Fruit fly (Drosophila melanogaster) whole organism, pupa: Measurements from ENCODE around the gene tin.

Experiments
- CG10348 ChIP-seq: fragments of 200-800 bp; sonication (Bioruptor generic); IDR thresholded peaks from 2 replicates; pipeline ENCODE4 v1.3.6; 2022; ENCODE audit warnings: missing biosample characterization, missing genetic modification characterization
- CG12605 ChIP-seq: fragments of 200-800 bp; sonication (Bioruptor generic); IDR thresholded peaks from 2 replicates; pipeline ENCODE4 v1.3.6; 2022; ENCODE audit warnings: missing biosample characterization, missing genetic modification characterization
- CG13204 ChIP-seq: fragments of 200-800 bp; sonication (Bioruptor generic); optimal IDR thresholded peaks from 2 replicates; lab custom pipeline; 2018; ENCODE audit warnings: missing biosample characterization, mild to moderate bottlenecking, missing genetic modification characterization, moderate library complexity
- CG14655 ChIP-seq: fragments of 200-800 bp; sonication (Bioruptor generic); optimal IDR thresholded peaks from 3 replicates; lab custom pipeline; 2017; ENCODE audit warnings: mild to moderate bottlenecking, missing biosample characterization, missing genetic modification reagents, missing genetic modification characterization
- CG15710 ChIP-seq: fragments of 200-800 bp; sonication (Bioruptor generic); optimal IDR thresholded peaks from 2 replicates; lab custom pipeline; 2018; ENCODE audit warnings: missing biosample characterization, mild to moderate bottlenecking, missing genetic modification characterization, moderate library complexity
- CG17806 ChIP-seq: fragments of 200-800 bp; sonication (Bioruptor generic); optimal IDR thresholded peaks from 2 replicates; lab custom pipeline; 2018; ENCODE audit warnings: missing biosample characterization, mild to moderate bottlenecking, missing genetic modification characterization, moderate library complexity
- CG32121 ChIP-seq: fragments of 200-800 bp; sonication (Bioruptor generic); IDR thresholded peaks from 2 replicates; pipeline ENCODE4 v1.3.6; 2022; ENCODE audit warnings: missing biosample characterization, missing genetic modification characterization
- CG34367 ChIP-seq: fragments of 200-800 bp; sonication (Bioruptor generic); optimal IDR thresholded peaks from 2 replicates; lab custom pipeline; 2018; ENCODE audit warnings: missing biosample characterization, mild to moderate bottlenecking, missing genetic modification characterization
- CG4496 ChIP-seq: fragments of 200-800 bp; sonication (Bioruptor generic); IDR thresholded peaks from 3 replicates; pipeline ENCODE4 v1.3.6; 2022; ENCODE audit warnings: missing biosample characterization, missing genetic modification characterization
- CG8159 ChIP-seq: fragments of 200-800 bp; sonication (Bioruptor generic); optimal IDR thresholded peaks from 3 replicates; lab custom pipeline; 2018; ENCODE audit warnings: missing biosample characterization, mild to moderate bottlenecking, missing genetic modification characterization, moderate library complexity
- CG8301 ChIP-seq: fragments of 200-800 bp; sonication (Bioruptor generic); optimal IDR thresholded peaks from 2 replicates; lab custom pipeline; 2018; ENCODE audit warnings: missing biosample characterization, mild to moderate bottlenecking, missing genetic modification characterization
- CG9948 ChIP-seq: fragments of 200-800 bp; sonication (Bioruptor generic); optimal IDR thresholded peaks from 2 replicates; lab custom pipeline; 2018; ENCODE audit warnings: missing biosample characterization, mild to moderate bottlenecking, missing genetic modification characterization, moderate library complexity
- D1 ChIP-seq: fragments of 200-800 bp; sonication (Bioruptor generic); optimal IDR thresholded peaks from 2 replicates; lab custom pipeline; 2018; ENCODE audit warnings: missing biosample characterization, mild to moderate bottlenecking, missing genetic modification characterization, moderate library complexity
- EcR ChIP-seq: fragments of 200-800 bp; sonication (Bioruptor generic); optimal IDR thresholded peaks from 3 replicates; lab custom pipeline; 2019; ENCODE audit warnings: missing biosample characterization, missing genetic modification characterization, mild to moderate bottlenecking, moderate library complexity, missing genetic modification reagents
- Ets98B ChIP-seq: fragments of 200-800 bp; sonication (Bioruptor generic); IDR thresholded peaks from 2 replicates; pipeline ENCODE4 v1.3.6; 2022; ENCODE audit warnings: missing biosample characterization, missing genetic modification characterization
- Pif1A ChIP-seq: fragments of 200-800 bp; sonication (Bioruptor generic); optimal IDR thresholded peaks from 3 replicates; lab custom pipeline; 2016; ENCODE audit warnings: missing biosample characterization, missing genetic modification characterization
- Pif1B ChIP-seq: fragments of 200-800 bp; sonication (Bioruptor generic); optimal IDR thresholded peaks from 3 replicates; lab custom pipeline; 2016; ENCODE audit warnings: missing biosample characterization, missing genetic modification characterization
- Snoo ChIP-seq: fragments of 200-800 bp; sonication (Bioruptor generic); optimal IDR thresholded peaks from 3 replicates; lab custom pipeline; 2017; ENCODE audit warnings: missing biosample characterization, mild to moderate bottlenecking, missing genetic modification characterization, inconsistent platforms
- fd96Ca ChIP-seq: fragments of 200-800 bp; sonication (Bioruptor generic); IDR thresholded peaks from 3 replicates; pipeline ENCODE4 v1.3.6; 2022; ENCODE audit warnings: missing biosample characterization, missing genetic modification characterization
- gl ChIP-seq: fragments of 200-800 bp; sonication (Bioruptor generic); optimal IDR thresholded peaks from 2 replicates; lab custom pipeline; 2018; ENCODE audit warnings: missing biosample characterization, mild to moderate bottlenecking, missing genetic modification characterization
- rn ChIP-seq: fragments of 200-800 bp; sonication (Bioruptor generic); IDR thresholded peaks from 2 replicates; pipeline ENCODE4 v1.3.6; 2022; ENCODE audit warnings: missing biosample characterization, missing genetic modification characterization

Gene tin

DNA sequence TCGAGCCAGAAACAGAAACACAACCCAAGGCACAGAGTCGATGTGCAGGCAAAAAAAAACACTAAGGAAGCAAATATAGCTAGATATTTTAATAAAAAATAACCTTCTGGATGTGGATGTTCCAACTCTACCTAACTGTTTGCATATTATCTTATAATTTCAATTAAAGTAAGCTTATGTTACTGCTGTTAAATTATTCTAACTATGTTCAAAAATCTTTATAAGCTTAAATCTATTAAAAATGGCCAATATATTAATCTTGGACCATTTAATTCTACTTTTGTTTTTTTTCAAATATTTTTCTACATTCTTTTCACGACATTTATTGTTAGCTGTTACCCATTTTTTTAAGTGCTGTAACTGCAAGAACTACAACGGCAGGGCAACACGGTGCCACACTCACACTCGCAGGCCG, 39.8 kb upstream of the tin start:
- peak; percentile 70 for TF ChIP-seq CG9948 (tag; lab: Kevin White, UChicago)
- peak; percentile 23 for TF ChIP-seq CG34367 (tag; lab: Kevin White, UChicago)
- peak; percentile 56 for TF ChIP-seq CG17806 (tag; lab: Kevin White, UChicago)
- no peak for TF ChIP-seq CG10348
- no peak for TF ChIP-seq gl (tag; lab: Kevin White, UChicago)
- TF ChIP-seq CG8301 (tag; lab: Kevin White, UChicago): peak; percentile 10
- TF ChIP-seq CG15710: peak; percentile 59
- peak; percentile 0 for TF ChIP-seq Pif1B (GFP tag; lab: Kevin White, UChicago)
- TF ChIP-seq Ets98B (GFP tag; lab: Robert Waterston, UW): no peak
- TF ChIP-seq CG14655 (GFP tag; lab: Kevin White, UChicago): peak; percentile 57
- TF ChIP-seq CG12605: no peak
- no peak for TF ChIP-seq CG4496 (GFP tag; lab: Robert Waterston, UW)
- TF ChIP-seq Snoo (tag; lab: Kevin White, UChicago): peak; percentile 54
- TF ChIP-seq D1 (tag; lab: Kevin White, UChicago): no peak
- no peak for TF ChIP-seq CG32121 (GFP tag; lab: Robert Waterston, UW)
- no peak for TF ChIP-seq rn (GFP tag; lab: Robert Waterston, UW)
- TF ChIP-seq CG13204 (GFP tag; lab: Kevin White, UChicago): no peak
- TF ChIP-seq Pif1A (GFP tag; lab: Kevin White, UChicago): peak; percentile 21
- peak; percentile 79 for TF ChIP-seq CG8159 (tag; lab: Kevin White, UChicago)
- TF ChIP-seq fd96Ca (GFP tag; lab: Robert Waterston, UW): no peak
- TF ChIP-seq EcR: no peak

DNA sequence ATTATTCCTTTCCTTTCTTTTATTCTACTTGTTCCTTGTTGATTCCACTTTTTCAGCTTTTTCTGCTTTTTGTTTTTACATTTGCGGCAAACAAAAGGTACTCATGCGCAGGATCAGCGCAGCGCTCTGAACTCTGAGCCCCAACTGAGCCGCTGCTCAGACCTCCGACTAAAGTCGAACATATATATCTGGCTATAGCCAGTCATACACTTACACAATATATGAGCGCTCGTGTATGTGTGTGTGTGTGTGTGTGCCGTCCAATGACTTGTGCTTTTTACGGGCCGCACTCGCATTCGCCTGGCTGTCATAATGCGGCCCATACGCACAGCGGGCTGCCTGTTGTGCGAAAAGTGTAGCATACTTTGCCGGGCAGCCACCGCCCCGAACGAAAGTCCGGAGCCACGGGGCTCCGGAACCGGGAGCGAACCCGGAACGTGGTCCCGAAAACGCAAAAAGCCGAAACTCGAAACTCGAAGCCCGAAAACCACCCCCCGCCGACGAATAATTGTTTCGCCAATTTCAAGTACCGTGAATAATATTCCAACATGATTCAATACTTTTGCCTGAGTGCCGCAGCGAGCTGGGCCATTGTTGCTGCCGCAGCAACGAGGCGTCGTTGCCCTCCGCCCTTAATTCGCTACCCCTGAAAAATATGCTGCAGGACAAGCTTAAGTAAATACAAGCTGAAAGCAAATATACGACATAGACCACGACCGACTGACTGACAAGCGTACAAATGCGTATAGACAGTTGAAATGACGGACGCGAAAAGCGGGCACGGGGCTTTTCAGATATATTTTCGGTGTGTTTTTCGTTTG, 39.1 kb upstream of the tin start:
- TF ChIP-seq CG13204 (GFP tag; lab: Kevin White, UChicago) (peak; percentile 7), CG8159 (tag; lab: Kevin White, UChicago) (no peak)

DNA sequence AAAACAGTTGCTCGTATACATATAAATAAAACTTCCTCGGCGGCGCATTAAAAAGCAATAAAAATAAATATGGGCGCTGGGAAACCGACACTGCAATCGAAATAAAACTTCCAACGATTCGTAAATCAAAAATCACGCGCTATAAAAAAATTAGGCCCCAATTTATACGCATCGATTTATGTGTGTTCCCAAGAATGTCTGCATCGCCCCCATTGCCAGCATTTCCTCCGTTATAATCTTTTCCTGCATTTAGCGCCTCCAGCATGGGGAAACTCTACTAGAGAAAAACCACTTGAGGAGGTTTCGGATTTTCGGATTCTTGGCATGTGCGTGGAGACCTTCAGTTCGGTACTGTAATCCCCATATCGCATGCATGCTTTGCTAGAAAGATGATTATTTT, 35.5 kb upstream of the tin start:
- TF ChIP-seq CG4496 (GFP tag; lab: Robert Waterston, UW) (no peak), CG13204 (GFP tag; lab: Kevin White, UChicago) (no peak), CG8159 (tag; lab: Kevin White, UChicago) (no peak), CG17806 (tag; lab: Kevin White, UChicago) (no peak), CG15710 (no peak), CG14655 (GFP tag; lab: Kevin White, UChicago) (no peak), Ets98B (GFP tag; lab: Robert Waterston, UW) (no peak), CG32121 (GFP tag; lab: Robert Waterston, UW) (no peak), gl (tag; lab: Kevin White, UChicago) (no peak), CG34367 (tag; lab: Kevin White, UChicago) (no peak), D1 (tag; lab: Kevin White, UChicago) (no peak), CG12605 (no peak), CG10348 (no peak), fd96Ca (GFP tag; lab: Robert Waterston, UW) (no peak), EcR (no peak), Snoo (tag; lab: Kevin White, UChicago) (no peak), CG8301 (tag; lab: Kevin White, UChicago) (no peak), rn (GFP tag; lab: Robert Waterston, UW) (no peak), CG9948 (tag; lab: Kevin White, UChicago) (no peak), Pif1B (GFP tag; lab: Kevin White, UChicago) (no peak)

DNA sequence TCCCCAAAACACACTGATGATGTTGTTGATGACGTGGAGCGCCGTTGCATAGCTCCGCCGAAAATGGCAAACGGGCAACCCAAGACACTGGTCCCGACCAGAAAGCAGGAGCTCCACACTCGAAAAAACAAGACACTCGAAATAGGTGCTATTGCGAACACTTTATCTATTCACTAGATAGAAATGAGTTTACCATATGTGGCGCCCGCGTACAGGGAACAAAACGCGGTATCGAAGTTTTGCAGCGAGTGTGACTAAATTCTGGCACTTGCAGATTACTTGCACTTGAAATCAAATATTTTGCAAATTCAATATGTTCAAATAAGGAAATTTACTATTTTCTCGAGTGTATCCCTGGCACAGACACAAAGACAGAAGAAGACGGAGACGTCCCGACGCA, 33.8 kb upstream of the tin start:
- TF ChIP-seq D1 (tag; lab: Kevin White, UChicago): no peak
- TF ChIP-seq fd96Ca (GFP tag; lab: Robert Waterston, UW): peak; percentile 82
- peak; percentile 69 for TF ChIP-seq CG9948 (tag; lab: Kevin White, UChicago)
- TF ChIP-seq CG15710: peak; percentile 66
- peak; percentile 86 for TF ChIP-seq CG8301 (tag; lab: Kevin White, UChicago)
- no peak for TF ChIP-seq CG10348
- TF ChIP-seq CG12605: 0 out of 2 replicates have a peak, but pooled peaks have one; percentile 33
- peak; percentile 54 for TF ChIP-seq gl (tag; lab: Kevin White, UChicago)
- TF ChIP-seq Pif1A (GFP tag; lab: Kevin White, UChicago): peak; percentile 72
- TF ChIP-seq CG34367 (tag; lab: Kevin White, UChicago): peak; percentile 63
- peak; percentile 36 for TF ChIP-seq CG13204 (GFP tag; lab: Kevin White, UChicago)
- TF ChIP-seq CG17806 (tag; lab: Kevin White, UChicago): peak; percentile 72
- peak; percentile 46 for TF ChIP-seq Ets98B (GFP tag; lab: Robert Waterston, UW)
- peak; percentile 29 for TF ChIP-seq Snoo (tag; lab: Kevin White, UChicago)
- TF ChIP-seq CG8159 (tag; lab: Kevin White, UChicago): peak; percentile 77
- TF ChIP-seq rn (GFP tag; lab: Robert Waterston, UW): no peak
- 0 out of 2 replicates have a peak, but pooled peaks have one; percentile 43 for TF ChIP-seq CG32121 (GFP tag; lab: Robert Waterston, UW)
- peak; percentile 64 for TF ChIP-seq Pif1B (GFP tag; lab: Kevin White, UChicago)
- TF ChIP-seq EcR: no peak
- TF ChIP-seq CG14655 (GFP tag; lab: Kevin White, UChicago): peak; percentile 85
- TF ChIP-seq CG4496 (GFP tag; lab: Robert Waterston, UW): peak; percentile 65
